Worm (Caenorhabditis elegans) whole organism, L1 larva: Measurements from ENCODE around the gene F37C12.18.
A peak's percentile ranks its signal among the peaks of the same experiment; 100 is the strongest.

ENCODE experiments used
- C16A3.4 ChIP-seq: fragments of 150-350 bp; optimal IDR thresholded peaks from 2 replicates; lab custom pipeline; 2014; ENCODE audit warnings: missing biosample characterization, missing genetic modification characterization
- C34B4.2 ChIP-seq: sonication (generic microtip); optimal IDR thresholded peaks from 2 replicates; lab custom pipeline; 2017; ENCODE audit warnings: mild to moderate bottlenecking, missing genetic modification characterization, missing compliant biosample characterization
- F16B12.6 ChIP-seq: fragments of 150-350 bp; optimal IDR thresholded peaks from 2 replicates; lab custom pipeline; 2014; ENCODE audit warnings: missing biosample characterization, missing genetic modification characterization
- Y116A8C.19 ChIP-seq: sonication (generic microtip); optimal IDR thresholded peaks from 2 replicates; lab custom pipeline; 2016; ENCODE audit warnings: missing compliant biosample characterization, missing genetic modification characterization, borderline replicate concordance
- aha-1 ChIP-seq: fragments of 150-350 bp; optimal IDR thresholded peaks from 2 replicates; lab custom pipeline; 2014; ENCODE audit warnings: missing biosample characterization, missing genetic modification characterization
- alr-1 ChIP-seq: fragments of 200-800 bp; sonication (Bioruptor generic); optimal IDR thresholded peaks from 2 replicates; lab custom pipeline; 2018; ENCODE audit warnings: borderline replicate concordance, mild to moderate bottlenecking, missing genetic modification characterization, missing compliant biosample characterization
- blmp-1 ChIP-seq: fragments of 150-350 bp; optimal IDR thresholded peaks from 2 replicates; lab custom pipeline; 2014; ENCODE audit warnings: missing biosample characterization, missing genetic modification characterization
- ceh-8 ChIP-seq: fragments of 200-800 bp; sonication (Bioruptor generic); optimal IDR thresholded peaks from 2 replicates; lab custom pipeline; 2018; ENCODE audit warnings: mild to moderate bottlenecking, missing genetic modification characterization, moderate library complexity, missing compliant biosample characterization
- ces-1 ChIP-seq: fragments of 150-350 bp; optimal IDR thresholded peaks from 2 replicates; lab custom pipeline; 2014; ENCODE audit warnings: missing biosample characterization, missing genetic modification reagents, missing genetic modification characterization
- dpl-1 ChIP-seq, 3 experiments: fragments of 150-350 bp in 2 of 3; sonication (generic microtip) in 1 of 3; optimal IDR thresholded peaks; 2 replicates each; lab custom pipeline; 2014 to 2017; ENCODE audit warnings: missing biosample characterization in 3 of 3, missing genetic modification characterization in 3 of 3, missing genetic modification reagents in 3 of 3
- dsc-1 ChIP-seq: sonication (generic microtip); optimal IDR thresholded peaks from 2 replicates; lab custom pipeline; 2016; ENCODE audit warnings: mild to moderate bottlenecking, missing genetic modification characterization, missing compliant biosample characterization
- efl-1 ChIP-seq, 4 experiments: fragments of 150-350 bp; optimal IDR thresholded peaks in 3 of 4; peaks in 1 of 4; 1 replicate in 1 of 4; 2 replicates in 3 of 4; lab custom pipeline; 2014; ENCODE audit warnings: missing biosample characterization in 2 of 4, missing genetic modification characterization in 2 of 4, missing genetic modification reagents in 2 of 4
- efl-3 ChIP-seq: fragments of 200-800 bp; sonication (Bioruptor generic); optimal IDR thresholded peaks from 2 replicates; lab custom pipeline; 2018; ENCODE audit warnings: mild to moderate bottlenecking, missing genetic modification characterization, missing compliant biosample characterization
- egl-13 ChIP-seq: sonication (generic microtip); optimal IDR thresholded peaks from 2 replicates; lab custom pipeline; 2016; ENCODE audit warnings: missing genotype, missing genetic modification reagents, missing genetic modification characterization, missing compliant biosample characterization
- elt-2 ChIP-seq: sonication (generic microtip); optimal IDR thresholded peaks from 2 replicates; lab custom pipeline; 2016; ENCODE audit warnings: missing genetic modification characterization, mild to moderate bottlenecking, inconsistent platforms, missing compliant biosample characterization, missing genetic modification reagents
- fkh-10 ChIP-seq: sonication (generic microtip); optimal IDR thresholded peaks from 2 replicates; lab custom pipeline; 2017; ENCODE audit warnings: missing biosample characterization, missing genetic modification reagents, missing genetic modification characterization
- fkh-8 ChIP-seq: sonication (generic microtip); optimal IDR thresholded peaks from 2 replicates; lab custom pipeline; 2016; ENCODE audit warnings: mild to moderate bottlenecking, missing genetic modification characterization, missing compliant biosample characterization
- grh-1 ChIP-seq: fragments of 200-800 bp; sonication (Bioruptor generic); IDR thresholded peaks from 2 replicates; pipeline ENCODE4 v1.3.6; 2022; ENCODE audit warnings: missing genetic modification reagents, missing genetic modification characterization, missing compliant biosample characterization
- hlh-4 ChIP-seq: sonication (generic microtip); optimal IDR thresholded peaks from 2 replicates; lab custom pipeline; 2016; ENCODE audit warnings: mild to moderate bottlenecking, missing genetic modification characterization, missing compliant biosample characterization
- hpl-2 ChIP-seq: fragments of 150-350 bp; optimal IDR thresholded peaks from 2 replicates; lab custom pipeline; 2014; ENCODE audit warnings: missing biosample characterization, missing genetic modification reagents, missing genetic modification characterization
- isw-1 ChIP-seq: fragments of 200-800 bp; sonication (Bioruptor generic); IDR thresholded peaks from 2 replicates; pipeline ENCODE4 v1.3.6; 2022; ENCODE audit warnings: missing genetic modification characterization, missing compliant biosample characterization
- jun-1 ChIP-seq: fragments of 150-350 bp; optimal IDR thresholded peaks from 2 replicates; lab custom pipeline; 2014; ENCODE audit warnings: missing biosample characterization, missing genetic modification reagents, missing genetic modification characterization
- lin-13 ChIP-seq: fragments of 150-350 bp; optimal IDR thresholded peaks from 2 replicates; lab custom pipeline; 2014; ENCODE audit warnings: missing biosample characterization, missing genetic modification reagents, missing genetic modification characterization
- lin-15B ChIP-seq: fragments of 150-350 bp; sonication (generic microtip); optimal IDR thresholded peaks from 3 replicates; lab custom pipeline; 2014; ENCODE audit warnings: missing biosample characterization, missing genetic modification characterization
- lin-35 ChIP-seq, 2 experiments: fragments of 150-350 bp; optimal IDR thresholded peaks; 2 replicates each; lab custom pipeline; 2014; ENCODE audit warnings: missing biosample characterization in 2 of 2, missing genetic modification characterization in 2 of 2, missing genetic modification reagents in 2 of 2
- lin-39 ChIP-seq: fragments of 150-350 bp; optimal IDR thresholded peaks from 2 replicates; lab custom pipeline; 2014; ENCODE audit warnings: missing biosample characterization, missing genetic modification reagents, missing genetic modification characterization
- mep-1 ChIP-seq: fragments of 150-350 bp; optimal IDR thresholded peaks from 2 replicates; lab custom pipeline; 2014; ENCODE audit warnings: missing biosample characterization, missing genetic modification characterization
- nhr-12 ChIP-seq: sonication (generic microtip); optimal IDR thresholded peaks from 2 replicates; lab custom pipeline; 2017; ENCODE audit warnings: missing biosample characterization, missing genetic modification characterization
- nhr-28 ChIP-seq: fragments of 150-350 bp; optimal IDR thresholded peaks from 2 replicates; lab custom pipeline; 2014; ENCODE audit warnings: missing biosample characterization, missing genetic modification characterization
- nhr-47 ChIP-seq: sonication (generic microtip); optimal IDR thresholded peaks from 2 replicates; lab custom pipeline; 2016; ENCODE audit warnings: mild to moderate bottlenecking, missing genetic modification characterization, moderate library complexity, missing compliant biosample characterization
- nhr-71 ChIP-seq: sonication (generic microtip); optimal IDR thresholded peaks from 2 replicates; lab custom pipeline; 2016; ENCODE audit warnings: mild to moderate bottlenecking, missing genetic modification characterization, moderate library complexity, missing compliant biosample characterization
- nhr-76 ChIP-seq: sonication (generic microtip); optimal IDR thresholded peaks from 2 replicates; lab custom pipeline; 2017; ENCODE audit warnings: missing biosample characterization, missing genetic modification characterization
- nhr-77 ChIP-seq: fragments of 150-350 bp; optimal IDR thresholded peaks from 2 replicates; lab custom pipeline; 2014; ENCODE audit warnings: missing biosample characterization, missing genetic modification characterization
- nhr-84 ChIP-seq: sonication (generic microtip); optimal IDR thresholded peaks from 2 replicates; lab custom pipeline; 2017; ENCODE audit warnings: missing biosample characterization, missing genetic modification characterization
- nhr-85 ChIP-seq: sonication (generic microtip); peaks from one replicate; lab custom pipeline; 2016; ENCODE audit warnings: missing genetic modification characterization, inconsistent platforms, missing compliant biosample characterization
- nhr-90 ChIP-seq: sonication (generic microtip); optimal IDR thresholded peaks from 2 replicates; lab custom pipeline; 2016; ENCODE audit warnings: mild to moderate bottlenecking, missing genetic modification characterization, missing compliant biosample characterization; ENCODE audit not compliant: poor library complexity
- pax-3 ChIP-seq: fragments of 200-800 bp; sonication (Bioruptor generic); optimal IDR thresholded peaks from 2 replicates; lab custom pipeline; 2018; ENCODE audit warnings: mild to moderate bottlenecking, missing genetic modification characterization, moderate library complexity, missing compliant biosample characterization
- pqm-1 ChIP-seq: sonication (generic microtip); optimal IDR thresholded peaks from 3 replicates; lab custom pipeline; 2017; ENCODE audit warnings: missing biosample characterization, missing genetic modification characterization
- rnt-1 ChIP-seq: sonication (generic microtip); optimal IDR thresholded peaks from 2 replicates; lab custom pipeline; 2016; ENCODE audit warnings: mild to moderate bottlenecking, missing genetic modification characterization, moderate library complexity, missing compliant biosample characterization
- skn-1 ChIP-seq: fragments of 150-350 bp; optimal IDR thresholded peaks from 2 replicates; lab custom pipeline; 2014; ENCODE audit warnings: missing biosample characterization, missing genetic modification characterization
- snu-23 ChIP-seq: sonication (generic microtip); optimal IDR thresholded peaks from 2 replicates; lab custom pipeline; 2016; ENCODE audit warnings: missing genetic modification characterization, missing compliant biosample characterization
- sox-4 ChIP-seq: sonication (generic microtip); optimal IDR thresholded peaks from 2 replicates; lab custom pipeline; 2016; ENCODE audit warnings: missing genetic modification characterization, missing compliant biosample characterization
- sptf-1 ChIP-seq: fragments of 150-350 bp; optimal IDR thresholded peaks from 2 replicates; lab custom pipeline; 2014; ENCODE audit warnings: missing biosample characterization, missing genetic modification characterization
- swsn-7 ChIP-seq: sonication (generic microtip); optimal IDR thresholded peaks from 2 replicates; lab custom pipeline; 2016; ENCODE audit warnings: missing genetic modification characterization, missing compliant biosample characterization
- unc-130 ChIP-seq: fragments of 150-350 bp; optimal IDR thresholded peaks from 2 replicates; lab custom pipeline; 2017; ENCODE audit warnings: missing biosample characterization, missing genetic modification characterization, inconsistent platforms
- unc-62 ChIP-seq: fragments of 150-350 bp; optimal IDR thresholded peaks from 2 replicates; lab custom pipeline; 2014; ENCODE audit warnings: missing biosample characterization, missing genetic modification reagents, missing genetic modification characterization
- unc-86 ChIP-seq: sonication (generic microtip); optimal IDR thresholded peaks from 2 replicates; lab custom pipeline; 2016; ENCODE audit warnings: missing genetic modification characterization, missing compliant biosample characterization
- xbp-1 ChIP-seq: sonication (generic microtip); optimal IDR thresholded peaks from 2 replicates; lab custom pipeline; 2016; ENCODE audit warnings: missing genetic modification characterization, missing compliant biosample characterization
- zip-4 ChIP-seq: fragments of 200-800 bp; sonication (Bioruptor generic); optimal IDR thresholded peaks from 2 replicates; lab custom pipeline; 2018; ENCODE audit warnings: mild to moderate bottlenecking, missing genetic modification characterization, moderate library complexity, missing compliant biosample characterization

F37C12.18 gene

ce11 chrIII:7199467-7199866 lies 4.2 kb upstream of the F37C12.18 start (continued):
- TF ChIP-seq C16A3.4 (tag; lab: Kevin White, UChicago): no peak
- no peak for TF ChIP-seq pax-3 (tag; lab: Kevin White, UChicago)
- TF ChIP-seq fkh-10 (GFP tag; lab: Kevin White, UChicago): no peak
- TF ChIP-seq pqm-1 (tag; lab: Kevin White, UChicago): no peak
- TF ChIP-seq hpl-2 (GFP tag; lab: Kevin White, UChicago): no peak
- TF ChIP-seq skn-1: no peak
- TF ChIP-seq xbp-1 (tag; lab: Kevin White, UChicago): no peak
- no peak for TF ChIP-seq nhr-76 (tag; lab: Kevin White, UChicago)
- TF ChIP-seq lin-13 (GFP tag; lab: Kevin White, UChicago): no peak
- TF ChIP-seq nhr-84 (tag; lab: Kevin White, UChicago): no peak
- TF ChIP-seq dpl-1 (GFP tag; optimal IDR thresholded peaks at IDR 0.05; lab: Kevin White, UChicago): no peak
- TF ChIP-seq nhr-12: no peak
- TF ChIP-seq fkh-8: no peak
- peak; percentile 40 for TF ChIP-seq nhr-71 (tag; lab: Kevin White, UChicago)
- peak; percentile 23 for TF ChIP-seq snu-23
- TF ChIP-seq Y116A8C.19 (tag; lab: Kevin White, UChicago): no peak
- TF ChIP-seq dsc-1 (tag; lab: Kevin White, UChicago): no peak
- TF ChIP-seq hlh-4 (tag; lab: Kevin White, UChicago): no peak
- peak; percentile 53 for TF ChIP-seq blmp-1 (tag; lab: Kevin White, UChicago)
- TF ChIP-seq lin-35 (GFP tag; optimal IDR thresholded peaks at IDR 0.05; lab: Kevin White, UChicago): peak in 1 of 2 experiments; percentile 6
- no peak for TF ChIP-seq efl-3
- TF ChIP-seq elt-2: no peak
- no peak for TF ChIP-seq efl-1 (optimal IDR thresholded peaks at IDR 0.05; lab: Kevin White, UChicago)
- TF ChIP-seq efl-1 (GFP tag; optimal IDR thresholded peaks at IDR 0.05 in 1 of 2; lab: Kevin White, UChicago): peak in 1 of 2 experiments; percentile 21
- no peak for TF ChIP-seq nhr-90 (tag; lab: Kevin White, UChicago)
- TF ChIP-seq C34B4.2 (tag; lab: Kevin White, UChicago): no peak
- no peak for TF ChIP-seq isw-1 (GFP tag; lab: Robert Waterston, UW)
- no peak for TF ChIP-seq alr-1 (tag; lab: Kevin White, UChicago)
- no peak for TF ChIP-seq ces-1
- no peak for TF ChIP-seq lin-39 (tag; lab: Kevin White, UChicago)
- no peak for TF ChIP-seq nhr-28
- TF ChIP-seq grh-1 (GFP tag; lab: Robert Waterston, UW): no peak
- no peak for TF ChIP-seq unc-86 (tag; lab: Kevin White, UChicago)
- TF ChIP-seq jun-1 (tag; lab: Kevin White, UChicago): no peak
- TF ChIP-seq rnt-1: no peak
- no peak for TF ChIP-seq sox-4 (tag; lab: Kevin White, UChicago)
- peak; percentile 91 for TF ChIP-seq nhr-85
- no peak for TF ChIP-seq lin-15B (tag; lab: Kevin White, UChicago)
- no peak for TF ChIP-seq F16B12.6 (tag; lab: Kevin White, UChicago)
- TF ChIP-seq unc-130: no peak
- TF ChIP-seq unc-62 (GFP tag; lab: Kevin White, UChicago): no peak
- no peak for TF ChIP-seq swsn-7
- no peak for TF ChIP-seq nhr-47 (tag; lab: Kevin White, UChicago)
- TF ChIP-seq, all 84 proteins: peak for 9

- TF ChIP-seq nhr-77 (tag; lab: Kevin White, UChicago): no peak
- peak; percentile 39 for TF ChIP-seq Y116A8C.19 (tag; lab: Kevin White, UChicago)
- no peak for TF ChIP-seq alr-1 (tag; lab: Kevin White, UChicago)
- peak; percentile 79 for TF ChIP-seq mep-1
- TF ChIP-seq unc-86 (tag; lab: Kevin White, UChicago): peak; percentile 51
- no peak for TF ChIP-seq aha-1 (tag; lab: Kevin White, UChicago)
- peak; percentile 10 for TF ChIP-seq F16B12.6 (tag; lab: Kevin White, UChicago)
- TF ChIP-seq sptf-1 (tag; lab: Kevin White, UChicago): no peak
- TF ChIP-seq nhr-84 (tag; lab: Kevin White, UChicago): no peak
- TF ChIP-seq ceh-8: no peak
- TF ChIP-seq xbp-1 (tag; lab: Kevin White, UChicago): peak; percentile 77
- peak; percentile 81 for TF ChIP-seq pax-3 (tag; lab: Kevin White, UChicago)
- no peak for TF ChIP-seq unc-62 (GFP tag; lab: Kevin White, UChicago)
- peak; percentile 81 to 96 for TF ChIP-seq efl-1 (optimal IDR thresholded peaks at IDR 0.05; lab: Kevin White, UChicago)
- TF ChIP-seq efl-1 (GFP tag; optimal IDR thresholded peaks at IDR 0.05 in 1 of 2; lab: Kevin White, UChicago): peak; percentile 95 to 99
- TF ChIP-seq egl-13 (tag; lab: Kevin White, UChicago): peak; percentile 81
- TF ChIP-seq rnt-1: peak; percentile 97
- no peak for TF ChIP-seq grh-1 (GFP tag; lab: Robert Waterston, UW)
- peak; percentile 72 for TF ChIP-seq swsn-7
- TF ChIP-seq hlh-4 (tag; lab: Kevin White, UChicago): no peak
- TF ChIP-seq snu-23: peak; percentile 74
- TF ChIP-seq pqm-1 (tag; lab: Kevin White, UChicago): no peak
- TF ChIP-seq skn-1: peak; percentile 51
- no peak for TF ChIP-seq ces-1
- peak; percentile 85 for TF ChIP-seq nhr-47 (tag; lab: Kevin White, UChicago)
- TF ChIP-seq zip-4: no peak
Observed at ce11 chrIII:7198838-7199237, 3.6 kb upstream of the F37C12.18 start, which contains the start of gene pfd-5. Gene pfd-5, minus strand, starts transcription at chrIII:7198884.
